Worm (Caenorhabditis elegans) whole organism, late embryonic: Measurements from ENCODE around the gene F57G9.7.

ENCODE experiments used
- C38D4.7 ChIP-seq: fragments of 200-800 bp; sonication (Bioruptor generic); optimal IDR thresholded peaks from 2 replicates; lab custom pipeline; 2018; ENCODE audit warnings: mild to moderate bottlenecking, missing genetic modification characterization, moderate library complexity, missing compliant biosample characterization
- ahr-1 ChIP-seq: sonication (generic microtip); optimal IDR thresholded peaks from 2 replicates; lab custom pipeline; 2016; ENCODE audit warnings: missing genetic modification characterization, missing compliant biosample characterization
- ama-1 ChIP-seq: fragments of 150-350 bp; optimal IDR thresholded peaks from 2 replicates; lab custom pipeline; 2014
- ceh-14 ChIP-seq: sonication (generic microtip); optimal IDR thresholded peaks from 2 replicates; lab custom pipeline; 2016; ENCODE audit warnings: missing genotype, missing genetic modification characterization, missing compliant biosample characterization
- ceh-30 ChIP-seq: fragments of 150-350 bp; optimal IDR thresholded peaks from 2 replicates; lab custom pipeline; 2014; ENCODE audit warnings: missing biosample characterization, missing genetic modification characterization
- ceh-34 ChIP-seq: sonication (generic microtip); optimal IDR thresholded peaks from 2 replicates; lab custom pipeline; 2016; ENCODE audit warnings: mild to moderate bottlenecking, missing genetic modification characterization, missing compliant biosample characterization
- ceh-45 ChIP-seq: fragments of 200-800 bp; sonication (Bioruptor generic); IDR thresholded peaks from 2 replicates; pipeline ENCODE4 v1.3.6; 2022; ENCODE audit warnings: missing genetic modification reagents, missing genetic modification characterization, missing compliant biosample characterization
- ceh-48 ChIP-seq: sonication (generic microtip); optimal IDR thresholded peaks from 2 replicates; lab custom pipeline; 2016; ENCODE audit warnings: missing genetic modification characterization, inconsistent platforms, missing compliant biosample characterization
- che-1 ChIP-seq: sonication (generic microtip); optimal IDR thresholded peaks from 2 replicates; lab custom pipeline; 2016; ENCODE audit warnings: mild to moderate bottlenecking, missing genetic modification characterization, missing compliant biosample characterization
- dmd-4 ChIP-seq: sonication (generic microtip); optimal IDR thresholded peaks from 2 replicates; lab custom pipeline; 2016; ENCODE audit warnings: borderline replicate concordance, missing genetic modification characterization, missing compliant biosample characterization
- dve-1 ChIP-seq: sonication (generic microtip); optimal IDR thresholded peaks from 2 replicates; lab custom pipeline; 2017; ENCODE audit warnings: antibody characterized with exemption, mild to moderate bottlenecking, missing genetic modification characterization, missing compliant biosample characterization
- elt-4 ChIP-seq: sonication (generic microtip); optimal IDR thresholded peaks from 2 replicates; lab custom pipeline; 2016; ENCODE audit warnings: missing genetic modification characterization, missing compliant biosample characterization
- ets-4 ChIP-seq: sonication (generic microtip); optimal IDR thresholded peaks from 2 replicates; lab custom pipeline; 2016; ENCODE audit warnings: missing genetic modification characterization, missing compliant biosample characterization
- fax-1 ChIP-seq: sonication (generic microtip); optimal IDR thresholded peaks from 2 replicates; lab custom pipeline; 2016; ENCODE audit warnings: missing genotype, missing genetic modification characterization, missing compliant biosample characterization
- fkh-6 ChIP-seq: sonication (generic microtip); optimal IDR thresholded peaks from 2 replicates; lab custom pipeline; 2016; ENCODE audit warnings: missing genetic modification characterization, missing compliant biosample characterization
- hlh-8 ChIP-seq: sonication (generic microtip); optimal IDR thresholded peaks from 2 replicates; lab custom pipeline; 2016; ENCODE audit warnings: missing genotype, missing genetic modification characterization, missing compliant biosample characterization
- lim-6 ChIP-seq: sonication (generic microtip); optimal IDR thresholded peaks from 2 replicates; lab custom pipeline; 2016; ENCODE audit warnings: missing genetic modification characterization, missing compliant biosample characterization
- lin-11 ChIP-seq: fragments of 200-800 bp; sonication (Bioruptor generic); optimal IDR thresholded peaks from 2 replicates; lab custom pipeline; 2018; ENCODE audit warnings: mild to moderate bottlenecking, missing genetic modification characterization, missing compliant biosample characterization
- madf-2 ChIP-seq: sonication (generic microtip); optimal IDR thresholded peaks from 2 replicates; lab custom pipeline; 2017; ENCODE audit warnings: missing genetic modification characterization, missing compliant biosample characterization
- mec-3 ChIP-seq: sonication (generic microtip); optimal IDR thresholded peaks from 2 replicates; lab custom pipeline; 2016; ENCODE audit warnings: borderline replicate concordance, missing genetic modification characterization, missing compliant biosample characterization
- nfya-1 ChIP-seq: sonication (generic microtip); optimal IDR thresholded peaks from 2 replicates; lab custom pipeline; 2017; ENCODE audit warnings: missing genetic modification characterization, mild to moderate bottlenecking, missing compliant biosample characterization, antibody characterized with exemption, moderate library complexity
- nhr-11 ChIP-seq: fragments of 150-350 bp; optimal IDR thresholded peaks from 2 replicates; lab custom pipeline; 2014; ENCODE audit warnings: missing biosample characterization, missing genetic modification characterization
- odd-2 ChIP-seq: sonication (generic microtip); optimal IDR thresholded peaks from 2 replicates; lab custom pipeline; 2017; ENCODE audit warnings: antibody characterized with exemption, mild to moderate bottlenecking, missing genetic modification characterization, missing compliant biosample characterization
- pag-3 ChIP-seq: sonication (generic microtip); optimal IDR thresholded peaks from 2 replicates; lab custom pipeline; 2016; ENCODE audit warnings: missing compliant biosample characterization, missing genetic modification characterization, borderline replicate concordance
- pax-1 ChIP-seq: fragments of 150-350 bp; optimal IDR thresholded peaks from 2 replicates; lab custom pipeline; 2014; ENCODE audit warnings: missing biosample characterization, missing genetic modification characterization
- pha-4 ChIP-seq: fragments of 150-350 bp; optimal IDR thresholded peaks from 2 replicates; lab custom pipeline; 2018; ENCODE audit warnings: missing biosample characterization, missing genetic modification reagents, missing genetic modification characterization
- rnt-1 ChIP-seq: sonication (generic microtip); optimal IDR thresholded peaks from 2 replicates; lab custom pipeline; 2016; ENCODE audit warnings: missing genetic modification characterization, missing compliant biosample characterization
- tbx-2 ChIP-seq: sonication (generic microtip); optimal IDR thresholded peaks from 2 replicates; lab custom pipeline; 2016; ENCODE audit warnings: missing genetic modification characterization, missing compliant biosample characterization
- tbx-7 ChIP-seq: sonication (generic microtip); optimal IDR thresholded peaks from 2 replicates; lab custom pipeline; 2016; ENCODE audit warnings: missing genotype, missing genetic modification characterization, missing compliant biosample characterization
- unc-3 ChIP-seq, 2 experiments: fragments of 200-800 bp in 1 of 2; sonication (Bioruptor generic) in 1 of 2; sonication (generic microtip) in 1 of 2; conservative IDR thresholded peaks in 1 of 2; optimal IDR thresholded peaks in 1 of 2; 2 replicates each; pipeline versions ENCODE4 v1.3.6 to Lab custom; 2016 to 2022; ENCODE audit warnings: missing compliant biosample characterization in 2 of 2, missing genetic modification characterization in 2 of 2, missing genetic modification reagents in 1 of 2
- unc-42 ChIP-seq: sonication (generic microtip); optimal IDR thresholded peaks from 2 replicates; lab custom pipeline; 2016; ENCODE audit warnings: missing genotype, missing genetic modification characterization, missing compliant biosample characterization
- unc-55 ChIP-seq: sonication (generic microtip); optimal IDR thresholded peaks from 2 replicates; lab custom pipeline; 2017; ENCODE audit warnings: missing biosample characterization, missing genetic modification reagents, missing genetic modification characterization
- unc-86 ChIP-seq: sonication (generic microtip); optimal IDR thresholded peaks from 2 replicates; lab custom pipeline; 2016; ENCODE audit warnings: missing genetic modification characterization, missing compliant biosample characterization

The F57G9.7 gene

DNA sequence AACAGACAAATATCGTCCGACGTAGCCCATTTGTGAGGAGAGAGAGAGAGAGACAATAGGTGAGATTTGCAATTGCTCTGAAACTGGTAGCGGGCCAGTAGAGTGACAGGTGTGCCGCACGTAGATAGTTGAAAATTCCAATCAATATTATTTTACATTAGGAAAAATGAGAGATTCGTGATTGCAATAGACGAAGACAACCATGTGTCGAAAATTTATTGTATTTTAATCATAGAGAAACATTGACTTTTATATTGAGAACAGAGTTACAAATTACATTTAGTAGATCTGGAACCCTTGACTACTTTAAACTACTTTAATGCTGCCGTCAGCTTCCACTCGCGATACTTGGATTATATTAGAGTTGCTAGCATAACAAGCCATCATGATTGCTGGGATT, 14.9 kb upstream of the F57G9.7 start, which contains the start of gene Y57A10C.1:
Gene Y57A10C.1 (minus strand): TSS at position 101 of the 400 bp plus-strand sequence.
- TF ChIP-seq ceh-30 (tag; lab: Kevin White, UChicago) (no peak), fax-1 (tag; lab: Kevin White, UChicago) (no peak), unc-3 (GFP tag; conservative IDR thresholded peaks at IDR 0.05; lab: Robert Waterston, UW) (no peak), unc-3 (tag; optimal IDR thresholded peaks at IDR 0.05; lab: Kevin White, UChicago) (no peak)

DNA sequence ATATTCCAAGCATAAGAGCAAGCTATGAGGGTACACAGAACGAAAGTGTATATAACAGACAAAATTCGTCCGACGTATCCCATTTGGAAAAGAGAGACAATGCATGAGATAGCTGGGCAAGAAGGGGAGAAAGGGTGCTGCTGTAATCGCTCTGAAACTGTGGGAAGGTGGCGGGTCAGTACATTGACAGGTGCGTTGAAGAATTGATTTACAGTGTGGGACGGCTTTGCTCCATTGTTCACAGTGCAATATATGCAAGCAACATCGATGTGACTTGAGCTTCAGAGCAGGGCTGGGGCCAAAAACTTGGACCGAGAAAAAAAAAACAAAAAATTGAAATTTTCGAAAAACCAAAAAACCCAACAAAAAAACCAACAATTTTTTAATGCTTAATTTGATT, 12.6 kb upstream of the F57G9.7 start, which contains the start of gene F57G9.3:
Gene F57G9.3 (minus strand): TSS at position 101 of the 400 bp plus-strand sequence.
- no peak for TF ChIP-seq ahr-1 (tag; lab: Kevin White, UChicago)
- TF ChIP-seq fax-1 (tag; lab: Kevin White, UChicago), result no peak
- TF ChIP-seq ceh-14 (tag; lab: Kevin White, UChicago), result no peak

ce11 chrII:12408717-12409116, 11.2 kb upstream of the F57G9.7 start, which contains the start of gene sre-31:
TSS of gene sre-31 (minus strand) at chrII:12408817.
- TF ChIP-seq tbx-2 (tag; lab: Kevin White, UChicago), result no peak
- TF ChIP-seq pha-4 (tag; lab: Kevin White, UChicago), result no peak
- TF ChIP-seq hlh-8 (tag; lab: Kevin White, UChicago), result no peak
- no peak for TF ChIP-seq elt-4 (tag; lab: Kevin White, UChicago)
- no peak for TF ChIP-seq nhr-11
- no peak for TF ChIP-seq rnt-1 (tag; lab: Kevin White, UChicago)
- no peak for TF ChIP-seq C38D4.7

- no peak for TF ChIP-seq ceh-14 (tag; lab: Kevin White, UChicago)
- no peak for TF ChIP-seq lim-6 (tag; lab: Kevin White, UChicago)
- no peak for TF ChIP-seq ceh-34 (tag; lab: Kevin White, UChicago)
- no peak for TF ChIP-seq hlh-8 (tag; lab: Kevin White, UChicago)
- TF ChIP-seq fkh-6, result no peak
- TF ChIP-seq pha-4 (tag; lab: Kevin White, UChicago), result no peak
- no peak for TF ChIP-seq fax-1 (tag; lab: Kevin White, UChicago)
- TF ChIP-seq dve-1, result no peak
- no peak for TF ChIP-seq ahr-1 (tag; lab: Kevin White, UChicago)
- TF ChIP-seq mec-3, result no peak
- TF ChIP-seq nhr-11, result no peak
- no peak for TF ChIP-seq lin-11 (tag; lab: Kevin White, UChicago)
- TF ChIP-seq ama-1 (lab: Kevin White, UChicago), result no peak
- no peak for TF ChIP-seq pag-3
- TF ChIP-seq madf-2 (tag; lab: Kevin White, UChicago), result no peak
- TF ChIP-seq che-1, result no peak
These were observed 8.8 kb upstream of the F57G9.7 start, which contains the start of gene sre-30 for ce11 chrII:12406394-12406793. TSS of gene sre-30 (minus strand) at chrII:12406494.

ce11 chrII:12401791-12402190, 4.2 kb upstream of the F57G9.7 start, which contains the start of gene sre-29:
TSS of gene sre-29 (minus strand) at chrII:12401891.
- TF ChIP-seq unc-86 (tag; lab: Kevin White, UChicago) (no peak), tbx-2 (tag; lab: Kevin White, UChicago) (no peak), unc-55 (no peak), ceh-45 (GFP tag; lab: Robert Waterston, UW) (no peak), pax-1 (no peak), dmd-4 (no peak), odd-2 (no peak), ceh-48 (tag; lab: Kevin White, UChicago) (no peak), fkh-6 (no peak), unc-42 (tag; lab: Kevin White, UChicago) (no peak), nfya-1 (no peak), ets-4 (tag; lab: Kevin White, UChicago) (no peak), elt-4 (tag; lab: Kevin White, UChicago) (no peak), madf-2 (tag; lab: Kevin White, UChicago) (no peak), tbx-7 (tag; lab: Kevin White, UChicago) (no peak)
